Fruit fly (Drosophila melanogaster) whole organism, embryonic: ENCODE data around the gene Hr96.

Experiments
- Awh ChIP-seq: fragments of 200-800 bp; sonication (Bioruptor generic); IDR thresholded peaks from 2 replicates; pipeline ENCODE4, ENCODE4 v1.3.6; 2022; ENCODE audit warnings: missing biosample characterization, missing genetic modification characterization
- CG10543 ChIP-seq: fragments of 200-800 bp; sonication (Bioruptor generic); optimal IDR thresholded peaks from 3 replicates; lab custom pipeline; 2017; ENCODE audit warnings: missing biosample characterization, mild to moderate bottlenecking, missing genetic modification characterization, moderate library complexity
- CG10959 ChIP-seq: fragments of 200-800 bp; sonication (Bioruptor generic); IDR thresholded peaks from 2 replicates; pipeline ENCODE4 v1.3.6; 2022; ENCODE audit warnings: missing biosample characterization, missing genetic modification characterization
- CG11085 ChIP-seq: fragments of 200-800 bp; sonication (Bioruptor generic); IDR thresholded peaks from 2 replicates; pipeline ENCODE4 v1.3.6; 2022; ENCODE audit warnings: missing biosample characterization, missing genetic modification characterization
- CG12071 ChIP-seq: fragments of 200-800 bp; sonication (Bioruptor generic); optimal IDR thresholded peaks from 3 replicates; lab custom pipeline; 2018; ENCODE audit warnings: missing biosample characterization, mild to moderate bottlenecking, missing genetic modification characterization
- CG12155 ChIP-seq: fragments of 200-800 bp; sonication (Bioruptor generic); optimal IDR thresholded peaks from 3 replicates; lab custom pipeline; 2016; ENCODE audit warnings: missing biosample characterization, missing genetic modification characterization
- CG13894 ChIP-seq: fragments of 200-800 bp; sonication (Bioruptor generic); optimal IDR thresholded peaks from 3 replicates; lab custom pipeline; 2018; ENCODE audit warnings: missing biosample characterization, mild to moderate bottlenecking, missing genetic modification characterization, moderate library complexity
- CG14014 ChIP-seq: fragments of 200-800 bp; sonication (Bioruptor generic); IDR thresholded peaks from 2 replicates; pipeline ENCODE4 v1.3.6; 2022; ENCODE audit warnings: missing biosample characterization, missing genetic modification characterization
- CG14965 ChIP-seq: fragments of 200-800 bp; sonication (Bioruptor generic); optimal IDR thresholded peaks from 2 replicates; lab custom pipeline; 2016; ENCODE audit warnings: missing biosample characterization, missing genetic modification characterization, borderline replicate concordance
- CG15011 ChIP-seq: fragments of 200-800 bp; sonication (Bioruptor generic); optimal IDR thresholded peaks from 3 replicates; lab custom pipeline; 2018; ENCODE audit warnings: missing biosample characterization, mild to moderate bottlenecking, missing genetic modification characterization
- CG1529 ChIP-seq: fragments of 200-800 bp; sonication (Bioruptor generic); optimal IDR thresholded peaks from 3 replicates; lab custom pipeline; 2018; ENCODE audit warnings: missing biosample characterization, missing genetic modification characterization
- CG15696 ChIP-seq: fragments of 200-800 bp; sonication (Bioruptor generic); optimal IDR thresholded peaks from 2 replicates; lab custom pipeline; 2019; ENCODE audit warnings: missing biosample characterization, mild to moderate bottlenecking, missing genetic modification characterization, moderate library complexity
- CG16779 ChIP-seq: fragments of 200-800 bp; sonication (Bioruptor generic); IDR thresholded peaks from 2 replicates; pipeline ENCODE4 v1.3.6; 2022; ENCODE audit warnings: missing biosample characterization, missing genetic modification characterization
- CG1792 ChIP-seq: fragments of 200-800 bp; sonication (Bioruptor generic); optimal IDR thresholded peaks from 2 replicates; lab custom pipeline; 2016; ENCODE audit warnings: missing biosample characterization, missing genetic modification characterization
- CG30020 ChIP-seq: fragments of 200-800 bp; optimal IDR thresholded peaks from 2 replicates; lab custom pipeline; 2019; ENCODE audit warnings: missing biosample characterization, mild to moderate bottlenecking, missing genetic modification characterization, moderate library complexity
- CG3163 ChIP-seq: fragments of 200-800 bp; sonication (Bioruptor generic); optimal IDR thresholded peaks from 3 replicates; lab custom pipeline; 2016; ENCODE audit warnings: missing biosample characterization, missing genetic modification characterization
- CG3726 ChIP-seq: fragments of 200-800 bp; sonication (Bioruptor generic); IDR thresholded peaks from 3 replicates; pipeline ENCODE4, ENCODE4 v1.3.6; 2022; ENCODE audit warnings: missing biosample characterization, missing genetic modification characterization
- CG4730 ChIP-seq: fragments of 200-800 bp; sonication (Bioruptor generic); IDR thresholded peaks from 2 replicates; pipeline ENCODE4 v1.3.6; 2022; ENCODE audit warnings: missing biosample characterization, missing genetic modification characterization
- CG9727 ChIP-seq: fragments of 200-800 bp; sonication (Bioruptor generic); optimal IDR thresholded peaks from 3 replicates; lab custom pipeline; 2017; ENCODE audit warnings: missing biosample characterization, mild to moderate bottlenecking, missing genetic modification characterization
- CHES-1-like ChIP-seq: fragments of 200-800 bp; sonication (Bioruptor generic); optimal IDR thresholded peaks from 2 replicates; lab custom pipeline; 2016; ENCODE audit warnings: missing biosample characterization, missing genetic modification characterization
- D ChIP-seq, 2 experiments: fragments of 200-800 bp in 1 of 2; fragments of >200 bp in 1 of 2; sonication (Bioruptor generic) in 1 of 2; optimal IDR thresholded peaks; 2 replicates in 1 of 2; 3 replicates in 1 of 2; lab custom pipeline; 2017; ENCODE audit warnings: mild to moderate bottlenecking in 1 of 2, missing biosample characterization in 1 of 2, missing genetic modification characterization in 1 of 2, missing genetic modification reagents in 1 of 2
- D19A ChIP-seq: fragments of 200-800 bp; optimal IDR thresholded peaks from 3 replicates; lab custom pipeline; 2019; ENCODE audit warnings: missing biosample characterization, mild to moderate bottlenecking, missing genetic modification characterization, moderate library complexity
- Dek ChIP-seq: fragments of 200-800 bp; sonication (Bioruptor generic); optimal IDR thresholded peaks from 3 replicates; lab custom pipeline; 2019; ENCODE audit warnings: missing biosample characterization, mild to moderate bottlenecking, missing genetic modification characterization, moderate library complexity
- Dp ChIP-seq: fragments of 200-800 bp; sonication (Bioruptor generic); optimal IDR thresholded peaks from 2 replicates; lab custom pipeline; 2018; ENCODE audit warnings: missing biosample characterization, mild to moderate bottlenecking, missing genetic modification characterization, moderate library complexity
- Fer1 ChIP-seq: fragments of 200-800 bp; sonication (Bioruptor generic); optimal IDR thresholded peaks from 2 replicates; lab custom pipeline; 2017; ENCODE audit warnings: missing biosample characterization, mild to moderate bottlenecking, missing genetic modification characterization
- HHEX ChIP-seq: fragments of 200-800 bp; sonication (Bioruptor generic); optimal IDR thresholded peaks from 3 replicates; lab custom pipeline; 2017; ENCODE audit warnings: missing biosample characterization, mild to moderate bottlenecking, missing genetic modification characterization, missing genetic modification reagents
- HLH3B ChIP-seq: fragments of 200-800 bp; sonication (Bioruptor generic); IDR thresholded peaks from 2 replicates; pipeline ENCODE4 v1.3.6; 2022; ENCODE audit warnings: missing biosample characterization, missing genetic modification characterization
- Hey ChIP-seq: fragments of 200-800 bp; sonication (Bioruptor generic); optimal IDR thresholded peaks from 3 replicates; lab custom pipeline; 2018; ENCODE audit warnings: missing biosample characterization, mild to moderate bottlenecking, missing genetic modification characterization
- Hr51 ChIP-seq, 2 experiments: fragments of 200-800 bp; sonication (Bioruptor generic); optimal IDR thresholded peaks; 2 replicates in 1 of 2; 3 replicates in 1 of 2; lab custom pipeline; 2016 to 2018; ENCODE audit warnings: missing biosample characterization in 2 of 2, missing genetic modification characterization in 2 of 2, mild to moderate bottlenecking in 1 of 2, moderate library complexity in 1 of 2
- Jarid2 ChIP-seq: fragments of 200-800 bp; sonication (Bioruptor generic); optimal IDR thresholded peaks from 3 replicates; lab custom pipeline; 2017; ENCODE audit warnings: mild to moderate bottlenecking, missing biosample characterization, missing genetic modification reagents, missing genetic modification characterization
- Nf-YC ChIP-seq: fragments of 200-800 bp; optimal IDR thresholded peaks from 3 replicates; lab custom pipeline; 2019; ENCODE audit warnings: missing biosample characterization, mild to moderate bottlenecking, missing genetic modification characterization, moderate library complexity
- Poxn ChIP-seq: fragments of 200-800 bp; sonication (Bioruptor generic); IDR thresholded peaks from 2 replicates; pipeline ENCODE4 v1.3.6; 2022; ENCODE audit warnings: missing biosample characterization, missing genetic modification characterization
- abd-A ChIP-seq: fragments of 200-800 bp; sonication (Bioruptor generic); optimal IDR thresholded peaks from 3 replicates; lab custom pipeline; 2019; ENCODE audit warnings: missing biosample characterization, mild to moderate bottlenecking, missing genetic modification characterization, moderate library complexity
- aop ChIP-seq: fragments of 200-800 bp; sonication (Bioruptor generic); IDR thresholded peaks from 2 replicates; pipeline ENCODE4 v1.3.6; 2022; ENCODE audit warnings: missing biosample characterization, missing genetic modification characterization
- cad ChIP-seq: fragments of >200 bp; optimal IDR thresholded peaks from 2 replicates; lab custom pipeline; 2017; ENCODE audit warnings: missing biosample characterization, missing genetic modification characterization
- cato ChIP-seq: fragments of 200-800 bp; sonication (Bioruptor generic); optimal IDR thresholded peaks from 2 replicates; lab custom pipeline; 2016; ENCODE audit warnings: missing biosample characterization, missing genetic modification characterization, borderline replicate concordance
- fd3F ChIP-seq: fragments of 200-800 bp; sonication (Bioruptor generic); optimal IDR thresholded peaks from 2 replicates; lab custom pipeline; 2018; ENCODE audit warnings: missing biosample characterization, mild to moderate bottlenecking, missing genetic modification characterization, moderate library complexity
- gcm ChIP-seq: fragments of 200-800 bp; sonication (Bioruptor generic); optimal IDR thresholded peaks from 2 replicates; lab custom pipeline; 2019; ENCODE audit warnings: missing biosample characterization, mild to moderate bottlenecking, missing genetic modification characterization, moderate library complexity
- gem ChIP-seq: fragments of 200-800 bp; sonication (Bioruptor generic); optimal IDR thresholded peaks from 2 replicates; lab custom pipeline; 2019; ENCODE audit warnings: missing biosample characterization, mild to moderate bottlenecking, missing genetic modification characterization, moderate library complexity
- her ChIP-seq: fragments of 200-800 bp; sonication (Bioruptor generic); optimal IDR thresholded peaks from 2 replicates; lab custom pipeline; 2016; ENCODE audit warnings: missing biosample characterization, missing genetic modification characterization
- hth ChIP-seq: fragments of >200 bp; optimal IDR thresholded peaks from 2 replicates; lab custom pipeline; 2017; ENCODE audit warnings: inconsistent platforms
- mam ChIP-seq: fragments of 200-800 bp; sonication (Bioruptor generic); optimal IDR thresholded peaks from 3 replicates; lab custom pipeline; 2016; ENCODE audit warnings: missing biosample characterization, missing genetic modification characterization
- nom ChIP-seq: fragments of 200-800 bp; sonication (Bioruptor generic); optimal IDR thresholded peaks from 2 replicates; lab custom pipeline; 2017; ENCODE audit warnings: missing biosample characterization, missing genetic modification characterization, mild to moderate bottlenecking, moderate library complexity, missing genetic modification reagents
- odd ChIP-seq: fragments of 200-800 bp; sonication (Bioruptor generic); optimal IDR thresholded peaks from 2 replicates; lab custom pipeline; 2017; ENCODE audit warnings: missing biosample characterization, mild to moderate bottlenecking, missing genetic modification characterization
- pho ChIP-seq: fragments of 200-800 bp; sonication (Bioruptor generic); optimal IDR thresholded peaks from 2 replicates; lab custom pipeline; 2016; ENCODE audit warnings: missing biosample characterization, missing genetic modification characterization
- sim ChIP-seq: fragments of 200-800 bp; sonication (Bioruptor generic); IDR thresholded peaks from 2 replicates; pipeline ENCODE4 v1.3.6; 2022; ENCODE audit warnings: missing biosample characterization, missing genetic modification characterization
- sima ChIP-seq: fragments of 200-800 bp; sonication (Bioruptor generic); optimal IDR thresholded peaks from 2 replicates; lab custom pipeline; 2016; ENCODE audit warnings: missing biosample characterization, missing genetic modification characterization
- ttk ChIP-seq: fragments of 200-800 bp; sonication (Bioruptor generic); IDR thresholded peaks from 2 replicates; pipeline ENCODE4 v2.1.2; 2022; ENCODE audit warnings: missing biosample characterization, missing genetic modification characterization
- vnd ChIP-seq: fragments of 200-800 bp; sonication (Bioruptor generic); IDR thresholded peaks from 3 replicates; pipeline ENCODE4 v1.3.6; 2022; ENCODE audit warnings: missing biosample characterization, missing genetic modification characterization; ENCODE audit not compliant: partially characterized antibody

The Hr96 gene

dm6 chr3R:25027281-25028219 lies 2.5 kb downstream of the Hr96 start (continued):
- TF ChIP-seq CG9727 (GFP tag; lab: Kevin White, UChicago) (no peak), HLH3B (GFP tag; lab: Robert Waterston, UW) (no peak), sim (GFP tag; lab: Robert Waterston, UW) (no peak), mam (GFP tag; lab: Kevin White, UChicago) (peak; percentile 65), aop (GFP tag; lab: Robert Waterston, UW) (no peak), abd-A (tag; lab: Kevin White, UChicago) (no peak), Jarid2 (no peak), Dek (tag; lab: Kevin White, UChicago) (no peak), CG3726 (GFP tag; lab: Robert Waterston, UW) (no peak), Nf-YC (tag; lab: Kevin White, UChicago) (peak; percentile 43), ttk (no peak), sima (GFP tag; lab: Kevin White, UChicago) (no peak), CG10959 (GFP tag; lab: Robert Waterston, UW) (no peak), CG11085 (no peak), odd (GFP tag; lab: Kevin White, UChicago) (peak; percentile 20), nom (GFP tag; lab: Kevin White, UChicago) (no peak), CG14014 (GFP tag; lab: Robert Waterston, UW) (no peak; the same call in 1 of the 2 replicates), CG1529 (GFP tag; lab: Kevin White, UChicago) (no peak), gcm (GFP tag; lab: Kevin White, UChicago) (no peak), CG10543 (GFP tag; lab: Kevin White, UChicago) (peak; percentile 72), CHES-1-like (no peak), Dp (GFP tag; lab: Kevin White, UChicago) (no peak), D19A (no peak), CG3163 (GFP tag; lab: Kevin White, UChicago) (no peak), HHEX (GFP tag; lab: Kevin White, UChicago) (peak; percentile 61), CG12071 (GFP tag; lab: Kevin White, UChicago) (no peak), CG13894 (tag; lab: Kevin White, UChicago) (no peak), cad (GFP tag; lab: Kevin White, UChicago) (no peak), CG15011 (GFP tag; lab: Kevin White, UChicago) (no peak), CG12155 (GFP tag; lab: Kevin White, UChicago) (peak; percentile 28), her (GFP tag; lab: Kevin White, UChicago) (no peak), CG14965 (GFP tag; lab: Kevin White, UChicago) (no peak), Fer1 (GFP tag; lab: Kevin White, UChicago) (peak; percentile 41), CG16779 (GFP tag; lab: Robert Waterston, UW) (no peak), CG15696 (no peak), cato (GFP tag; lab: Kevin White, UChicago) (no peak), hth (no peak), Hey (no peak), CG30020 (tag; lab: Kevin White, UChicago) (no peak), Poxn (GFP tag; lab: Robert Waterston, UW) (no peak), CG1792 (GFP tag; lab: Kevin White, UChicago) (peak; percentile 22), pho (GFP tag; lab: Kevin White, UChicago) (peak; percentile 44), vnd (GFP tag; lab: Robert Waterston, UW) (no peak), Hr51 (GFP tag; optimal IDR thresholded peaks at IDR 0.05; lab: Kevin White, UChicago) (no peak), Awh (GFP tag; lab: Robert Waterston, UW) (no peak), fd3F (GFP tag; lab: Kevin White, UChicago) (peak; percentile 24), D (optimal IDR thresholded peaks at IDR 0.05; lab: Kevin White, UChicago) (no peak), D (GFP tag; optimal IDR thresholded peaks at IDR 0.05; lab: Kevin White, UChicago) (no peak), CG4730 (GFP tag; lab: Robert Waterston, UW) (no peak), gem (tag; lab: Kevin White, UChicago) (no peak)
